Worm (Caenorhabditis elegans): Measurements from ENCODE around the gene cyb-3.

cyb-3 gene

ce11 chrV:15445437-15445836, 49.9 kb downstream of the cyb-3 start, which contains the start of gene srh-239:
Gene srh-239, plus strand, starts transcription at chrV:15445737.
- TF ChIP-seq sea-1 (GFP tag; conservative IDR thresholded peaks at IDR 0.05) (no peak), hmg-4 (GFP tag; optimal IDR thresholded peaks at IDR 0.05) (no peak), ets-7 (tag; optimal IDR thresholded peaks at IDR 0.05) (no peak), tbx-11 (GFP tag; IDR thresholded peaks at IDR 0.05) (no peak), ceh-13 (GFP tag; optimal IDR thresholded peaks at IDR 0.05) (no peak), ceh-36 (tag; optimal IDR thresholded peaks at IDR 0.05) (no peak)
